Worm (Caenorhabditis elegans) whole organism, mixed stage, embryonic: Measurements from ENCODE around the gene dyrb-1.

Source experiments
- M03D4.4 ChIP-seq: sonication (generic microtip); optimal IDR thresholded peaks from 2 replicates; lab custom pipeline; 2017; ENCODE audit warnings: mild to moderate bottlenecking, missing genetic modification characterization, missing compliant biosample characterization
- ces-1 ChIP-seq: fragments of 150-350 bp; optimal IDR thresholded peaks from 2 replicates; lab custom pipeline; 2014; ENCODE audit warnings: missing biosample characterization, missing genetic modification reagents, missing genetic modification characterization
- elt-3 ChIP-seq: fragments of 150-350 bp; optimal IDR thresholded peaks from 2 replicates; lab custom pipeline; 2014; ENCODE audit warnings: missing biosample characterization, missing genetic modification characterization
- nhr-12 ChIP-seq: fragments of 150-350 bp; optimal IDR thresholded peaks from 2 replicates; lab custom pipeline; 2014; ENCODE audit warnings: missing biosample characterization, missing genetic modification characterization
- nhr-2 ChIP-seq: fragments of 150-350 bp; optimal IDR thresholded peaks from 2 replicates; lab custom pipeline; 2014; ENCODE audit warnings: missing biosample characterization, missing genetic modification characterization
- nhr-28 ChIP-seq: fragments of 150-350 bp; optimal IDR thresholded peaks from 2 replicates; lab custom pipeline; 2014; ENCODE audit warnings: missing biosample characterization, missing genetic modification characterization
- nhr-76 ChIP-seq: sonication (generic microtip); optimal IDR thresholded peaks from 2 replicates; lab custom pipeline; 2017; ENCODE audit warnings: missing biosample characterization, missing genetic modification characterization
- snpc-4 ChIP-seq: fragments of 150-350 bp; optimal IDR thresholded peaks from 2 replicates; lab custom pipeline; 2014; ENCODE audit warnings: missing biosample characterization, missing genetic modification characterization
- tbx-8 ChIP-seq: fragments of 200-800 bp; sonication (Bioruptor generic); optimal IDR thresholded peaks from 2 replicates; lab custom pipeline; 2018; ENCODE audit warnings: mild to moderate bottlenecking, missing genetic modification characterization, moderate library complexity, missing compliant biosample characterization
- unc-120 ChIP-seq: sonication (generic microtip); optimal IDR thresholded peaks from 2 replicates; lab custom pipeline; 2017; ENCODE audit warnings: missing genetic modification characterization, missing compliant biosample characterization; ENCODE audit not compliant: poor library complexity, severe bottlenecking
- unc-39 ChIP-seq: fragments of 150-350 bp; optimal IDR thresholded peaks from 2 replicates; lab custom pipeline; 2014; ENCODE audit warnings: missing biosample characterization, missing genetic modification characterization
- unc-62 ChIP-seq: fragments of 150-350 bp; optimal IDR thresholded peaks from 2 replicates; lab custom pipeline; 2014; ENCODE audit warnings: missing biosample characterization, missing genetic modification reagents, missing genetic modification characterization

DNA sequence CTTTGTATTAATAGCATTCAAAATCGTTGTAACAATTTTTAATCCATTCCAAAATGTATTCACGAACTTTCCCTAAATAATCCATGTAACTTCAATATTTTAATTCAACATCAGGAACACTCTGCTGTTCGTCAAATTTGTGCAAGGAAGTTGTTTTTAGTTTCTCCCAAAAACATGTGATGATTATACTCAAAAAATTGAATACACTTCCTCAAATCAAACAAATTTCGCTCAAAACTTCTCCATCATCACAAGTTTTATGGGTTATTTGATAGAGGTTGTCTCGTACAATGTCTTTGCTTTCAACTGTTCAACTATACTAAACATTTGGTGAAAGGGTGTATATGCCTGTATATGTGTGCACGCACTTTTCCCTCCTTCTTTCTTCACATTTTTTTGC is 18.1 kb upstream of the dyrb-1 start:
- TF ChIP-seq nhr-76 (tag; lab: Kevin White, UChicago) (no peak), elt-3 (tag; lab: Kevin White, UChicago) (no peak), nhr-28 (tag; lab: Kevin White, UChicago) (no peak), nhr-12 (tag; lab: Kevin White, UChicago) (no peak), ces-1 (GFP tag; lab: Kevin White, UChicago) (no peak), unc-62 (GFP tag; lab: Kevin White, UChicago) (no peak), tbx-8 (no peak), nhr-2 (tag; lab: Kevin White, UChicago) (no peak), M03D4.4 (tag; lab: Kevin White, UChicago) (no peak), unc-120 (tag; lab: Kevin White, UChicago) (no peak), snpc-4 (tag; lab: Kevin White, UChicago) (no peak), unc-39 (no peak)
